Fruit fly (Drosophila melanogaster) whole organism, adult: ENCODE measurements around the gene SP.

Experiments
- CG12768 ChIP-seq: fragments of 200-800 bp; sonication (Bioruptor generic); optimal IDR thresholded peaks from 2 replicates; lab custom pipeline; 2017; ENCODE audit warnings: missing biosample characterization, missing genetic modification characterization, mild to moderate bottlenecking, moderate library complexity, missing genetic modification reagents
- CG7045 ChIP-seq: fragments of 200-800 bp; sonication (Bioruptor generic); optimal IDR thresholded peaks from 2 replicates; lab custom pipeline; 2017; ENCODE audit warnings: missing biosample characterization, mild to moderate bottlenecking, missing genetic modification characterization
- Clk ChIP-seq: fragments of 200-800 bp; sonication (Bioruptor generic); optimal IDR thresholded peaks from 2 replicates; lab custom pipeline; 2017; ENCODE audit warnings: missing biosample characterization, missing genetic modification characterization
- Mnt ChIP-seq: fragments of 200-800 bp; sonication (Bioruptor generic); optimal IDR thresholded peaks from 2 replicates; lab custom pipeline; 2016; ENCODE audit warnings: missing biosample characterization, mild to moderate bottlenecking, missing genetic modification characterization
- cic ChIP-seq: fragments of 200-800 bp; sonication (Bioruptor generic); optimal IDR thresholded peaks from 2 replicates; lab custom pipeline; 2017; ENCODE audit warnings: missing biosample characterization, mild to moderate bottlenecking, missing genetic modification characterization, moderate library complexity
- cnc ChIP-seq, 2 experiments: fragments of >200 bp; optimal IDR thresholded peaks; 2 replicates each; lab custom pipeline; 2017
- kay ChIP-seq: fragments of 200-800 bp; sonication (Bioruptor generic); peaks from one replicate; lab custom pipeline; 2016; ENCODE audit warnings: missing biosample characterization, missing genetic modification characterization, borderline replicate concordance
- ovo ChIP-seq: fragments of 200-800 bp; sonication (Bioruptor generic); optimal IDR thresholded peaks from 2 replicates; lab custom pipeline; 2016; ENCODE audit warnings: missing biosample characterization, missing genetic modification characterization
- pad ChIP-seq: fragments of 200-800 bp; sonication (Bioruptor generic); optimal IDR thresholded peaks from 3 replicates; lab custom pipeline; 2017; ENCODE audit warnings: missing biosample characterization, missing genetic modification characterization, mild to moderate bottlenecking, moderate library complexity, missing genetic modification reagents

SP gene

dm6 chr3L:13328835-13329234 lies 27.4 kb downstream of the SP start, which contains the start of gene CG14113:
Gene CG14113 (plus strand): TSS chr3L:13329135.
- TF ChIP-seq CG7045 (GFP tag; lab: Kevin White, UChicago): no peak
- no peak for TF ChIP-seq Clk (GFP tag; lab: Kevin White, UChicago)
- TF ChIP-seq ovo: no peak
- TF ChIP-seq pad (GFP tag; lab: Kevin White, UChicago): no peak
- no peak for TF ChIP-seq Mnt (GFP tag; lab: Kevin White, UChicago)
- no peak for TF ChIP-seq cic (GFP tag; lab: Kevin White, UChicago)

- TF ChIP-seq cnc (optimal IDR thresholded peaks at IDR 0.05; lab: Kevin White, UChicago) (no peak), CG12768 (no peak), Mnt (GFP tag; lab: Kevin White, UChicago) (no peak), CG7045 (GFP tag; lab: Kevin White, UChicago) (no peak), kay (GFP tag; lab: Kevin White, UChicago) (no peak)
Observed at dm6 chr3L:13348733-13349132, 47.3 kb downstream of the SP start, which contains the start of gene CG17687. Gene CG17687 (plus strand): TSS chr3L:13349033.
